Worm (Caenorhabditis elegans) whole organism, L1 larva: ENCODE data around the gene lin-54.

ENCODE experiments used
- F16B12.6 ChIP-seq: fragments of 150-350 bp; optimal IDR thresholded peaks from 2 replicates; lab custom pipeline; 2014; ENCODE audit warnings: missing biosample characterization, missing genetic modification characterization
- Y116A8C.19 ChIP-seq: sonication (generic microtip); optimal IDR thresholded peaks from 2 replicates; lab custom pipeline; 2016; ENCODE audit warnings: missing compliant biosample characterization, missing genetic modification characterization, borderline replicate concordance
- ama-1 ChIP-seq: fragments of 150-350 bp; optimal IDR thresholded peaks from 2 replicates; lab custom pipeline; 2014
- ceh-82 ChIP-seq, 3 experiments: fragments of 150-350 bp in 1 of 3; sonication (generic microtip) in 2 of 3; optimal IDR thresholded peaks; 2 replicates each; lab custom pipeline; 2014 to 2017; ENCODE audit warnings: missing biosample characterization in 3 of 3, missing genetic modification characterization in 3 of 3
- dpl-1 ChIP-seq, 3 experiments: fragments of 150-350 bp in 2 of 3; sonication (generic microtip) in 1 of 3; optimal IDR thresholded peaks; 2 replicates each; lab custom pipeline; 2014 to 2017; ENCODE audit warnings: missing biosample characterization in 3 of 3, missing genetic modification characterization in 3 of 3, missing genetic modification reagents in 3 of 3
- dsc-1 ChIP-seq: sonication (generic microtip); optimal IDR thresholded peaks from 2 replicates; lab custom pipeline; 2016; ENCODE audit warnings: mild to moderate bottlenecking, missing genetic modification characterization, missing compliant biosample characterization
- efl-1 ChIP-seq, 4 experiments: fragments of 150-350 bp; optimal IDR thresholded peaks in 3 of 4; peaks in 1 of 4; 1 replicate in 1 of 4; 2 replicates in 3 of 4; lab custom pipeline; 2014; ENCODE audit warnings: missing biosample characterization in 2 of 4, missing genetic modification characterization in 2 of 4, missing genetic modification reagents in 2 of 4
- egl-27 ChIP-seq, 2 experiments: fragments of 150-350 bp in 1 of 2; sonication (generic microtip); optimal IDR thresholded peaks; 3 replicates each; lab custom pipeline; 2017 to 2018; ENCODE audit warnings: missing biosample characterization in 2 of 2, missing genetic modification characterization in 2 of 2, missing genetic modification reagents in 2 of 2
- elt-3 ChIP-seq, 6 experiments: fragments of 150-350 bp in 1 of 6; sonication (generic microtip); optimal IDR thresholded peaks; 2 replicates each; lab custom pipeline; 2017 to 2018; ENCODE audit warnings: missing biosample characterization in 6 of 6, missing genetic modification characterization in 6 of 6, inconsistent platforms in 1 of 6
- fkh-10 ChIP-seq: sonication (generic microtip); optimal IDR thresholded peaks from 2 replicates; lab custom pipeline; 2017; ENCODE audit warnings: missing biosample characterization, missing genetic modification reagents, missing genetic modification characterization
- hlh-17 ChIP-seq: fragments of 200-800 bp; sonication (Bioruptor generic); optimal IDR thresholded peaks from 2 replicates; lab custom pipeline; 2018; ENCODE audit warnings: missing genetic modification characterization, mild to moderate bottlenecking, missing compliant biosample characterization, moderate library complexity, borderline replicate concordance
- hlh-4 ChIP-seq: sonication (generic microtip); optimal IDR thresholded peaks from 2 replicates; lab custom pipeline; 2016; ENCODE audit warnings: mild to moderate bottlenecking, missing genetic modification characterization, missing compliant biosample characterization
- hpl-2 ChIP-seq: fragments of 150-350 bp; optimal IDR thresholded peaks from 2 replicates; lab custom pipeline; 2014; ENCODE audit warnings: missing biosample characterization, missing genetic modification reagents, missing genetic modification characterization
- lin-13 ChIP-seq: fragments of 150-350 bp; optimal IDR thresholded peaks from 2 replicates; lab custom pipeline; 2014; ENCODE audit warnings: missing biosample characterization, missing genetic modification reagents, missing genetic modification characterization
- lin-15B ChIP-seq: fragments of 150-350 bp; sonication (generic microtip); optimal IDR thresholded peaks from 3 replicates; lab custom pipeline; 2014; ENCODE audit warnings: missing biosample characterization, missing genetic modification characterization
- lin-35 ChIP-seq, 2 experiments: fragments of 150-350 bp; optimal IDR thresholded peaks; 2 replicates each; lab custom pipeline; 2014; ENCODE audit warnings: missing biosample characterization in 2 of 2, missing genetic modification characterization in 2 of 2, missing genetic modification reagents in 2 of 2
- lir-3 ChIP-seq: sonication (generic microtip); optimal IDR thresholded peaks from 2 replicates; lab custom pipeline; 2016; ENCODE audit warnings: mild to moderate bottlenecking, missing genetic modification characterization, moderate library complexity, missing compliant biosample characterization; ENCODE audit not compliant: poor library complexity
- lsy-2 ChIP-seq, 2 experiments: fragments of 150-350 bp; optimal IDR thresholded peaks; 2 replicates each; lab custom pipeline; 2014; ENCODE audit warnings: missing biosample characterization in 2 of 2, missing genetic modification characterization in 2 of 2
- mab-9 ChIP-seq: fragments of 200-800 bp; sonication (Bioruptor generic); IDR thresholded peaks from 2 replicates; pipeline ENCODE4 v1.3.6; 2022; ENCODE audit warnings: missing genetic modification reagents, missing genetic modification characterization, missing compliant biosample characterization
- mef-2 ChIP-seq: fragments of 150-350 bp; optimal IDR thresholded peaks from 2 replicates; lab custom pipeline; 2014; ENCODE audit warnings: missing biosample characterization, missing genetic modification characterization
- mep-1 ChIP-seq: fragments of 150-350 bp; optimal IDR thresholded peaks from 2 replicates; lab custom pipeline; 2014; ENCODE audit warnings: missing biosample characterization, missing genetic modification characterization
- nhr-19 ChIP-seq: fragments of 200-800 bp; sonication (Bioruptor generic); conservative IDR thresholded peaks from 2 replicates; pipeline ENCODE4 v1.3.6; 2022; ENCODE audit warnings: missing genetic modification characterization, missing compliant biosample characterization
- nhr-20 ChIP-seq: sonication (generic microtip); optimal IDR thresholded peaks from 2 replicates; lab custom pipeline; 2016; ENCODE audit warnings: mild to moderate bottlenecking, missing genetic modification characterization, missing compliant biosample characterization
- nhr-237 ChIP-seq: fragments of 150-350 bp; optimal IDR thresholded peaks from 2 replicates; lab custom pipeline; 2014; ENCODE audit warnings: missing biosample characterization, missing genetic modification characterization
- nhr-71 ChIP-seq: sonication (generic microtip); optimal IDR thresholded peaks from 2 replicates; lab custom pipeline; 2016; ENCODE audit warnings: mild to moderate bottlenecking, missing genetic modification characterization, moderate library complexity, missing compliant biosample characterization
- nhr-76 ChIP-seq: sonication (generic microtip); optimal IDR thresholded peaks from 2 replicates; lab custom pipeline; 2017; ENCODE audit warnings: missing biosample characterization, missing genetic modification characterization
- nhr-84 ChIP-seq: sonication (generic microtip); optimal IDR thresholded peaks from 2 replicates; lab custom pipeline; 2017; ENCODE audit warnings: missing biosample characterization, missing genetic modification characterization
- nhr-85 ChIP-seq: sonication (generic microtip); peaks from one replicate; lab custom pipeline; 2016; ENCODE audit warnings: missing genetic modification characterization, inconsistent platforms, missing compliant biosample characterization
- nhr-90 ChIP-seq: sonication (generic microtip); optimal IDR thresholded peaks from 2 replicates; lab custom pipeline; 2016; ENCODE audit warnings: mild to moderate bottlenecking, missing genetic modification characterization, missing compliant biosample characterization; ENCODE audit not compliant: poor library complexity
- pqm-1 ChIP-seq: sonication (generic microtip); optimal IDR thresholded peaks from 3 replicates; lab custom pipeline; 2017; ENCODE audit warnings: missing biosample characterization, missing genetic modification characterization
- snpc-4 ChIP-seq: fragments of 150-350 bp; optimal IDR thresholded peaks from 2 replicates; lab custom pipeline; 2014; ENCODE audit warnings: missing biosample characterization, missing genetic modification characterization
- snu-23 ChIP-seq: sonication (generic microtip); optimal IDR thresholded peaks from 2 replicates; lab custom pipeline; 2016; ENCODE audit warnings: missing genetic modification characterization, missing compliant biosample characterization
- tbx-2 ChIP-seq: sonication (generic microtip); optimal IDR thresholded peaks from 2 replicates; lab custom pipeline; 2016; ENCODE audit warnings: missing genetic modification characterization, missing compliant biosample characterization
- tlp-1 ChIP-seq: fragments of 150-350 bp; optimal IDR thresholded peaks from 2 replicates; lab custom pipeline; 2014; ENCODE audit warnings: missing biosample characterization, missing genetic modification characterization
- unc-30 ChIP-seq: sonication (generic microtip); optimal IDR thresholded peaks from 2 replicates; lab custom pipeline; 2017; ENCODE audit warnings: missing biosample characterization, missing genetic modification characterization
- unc-62 ChIP-seq: fragments of 150-350 bp; optimal IDR thresholded peaks from 2 replicates; lab custom pipeline; 2014; ENCODE audit warnings: missing biosample characterization, missing genetic modification reagents, missing genetic modification characterization
- unc-86 ChIP-seq: sonication (generic microtip); optimal IDR thresholded peaks from 2 replicates; lab custom pipeline; 2016; ENCODE audit warnings: missing genetic modification characterization, missing compliant biosample characterization
- unc-98 ChIP-seq: fragments of 200-800 bp; sonication (Bioruptor generic); IDR thresholded peaks from 2 replicates; pipeline ENCODE4 v1.3.6; 2022; ENCODE audit warnings: missing genetic modification characterization, missing compliant biosample characterization
- vab-15 ChIP-seq: sonication (generic microtip); optimal IDR thresholded peaks from 2 replicates; lab custom pipeline; 2017; ENCODE audit warnings: missing genotype, mild to moderate bottlenecking, missing genetic modification characterization, missing compliant biosample characterization
- xbp-1 ChIP-seq: sonication (generic microtip); optimal IDR thresholded peaks from 2 replicates; lab custom pipeline; 2016; ENCODE audit warnings: missing genetic modification characterization, missing compliant biosample characterization
- zag-1 ChIP-seq: fragments of 150-350 bp; optimal IDR thresholded peaks from 2 replicates; lab custom pipeline; 2014; ENCODE audit warnings: missing biosample characterization, missing genetic modification characterization
- zip-4 ChIP-seq: fragments of 200-800 bp; sonication (Bioruptor generic); optimal IDR thresholded peaks from 2 replicates; lab custom pipeline; 2018; ENCODE audit warnings: mild to moderate bottlenecking, missing genetic modification characterization, moderate library complexity, missing compliant biosample characterization

The lin-54 gene

ce11 chrIV:13240842-13241143 is at the start of gene lin-54:
lin-54 (plus strand) TSS chrIV:13241044.
- TF ChIP-seq mep-1 (no peak), ama-1 (lab: Kevin White, UChicago) (no peak), vab-15 (tag; lab: Kevin White, UChicago) (no peak), zag-1 (tag; lab: Kevin White, UChicago) (no peak), unc-30 (tag; lab: Kevin White, UChicago) (no peak), nhr-85 (tag; lab: Kevin White, UChicago) (no peak), nhr-90 (tag; lab: Kevin White, UChicago) (no peak), lin-13 (no peak), unc-86 (tag; lab: Kevin White, UChicago) (no peak), zip-4 (GFP tag; lab: Kevin White, UChicago) (no peak), lsy-2 (tag; optimal IDR thresholded peaks at IDR 0.05; lab: Kevin White, UChicago) (no peak), hpl-2 (GFP tag; lab: Kevin White, UChicago) (no peak), nhr-76 (no peak)

- TF ChIP-seq mef-2 (tag; lab: Kevin White, UChicago) (no peak), nhr-85 (tag; lab: Kevin White, UChicago) (no peak), dsc-1 (tag; lab: Kevin White, UChicago) (no peak), nhr-90 (tag; lab: Kevin White, UChicago) (no peak), elt-3 (tag; optimal IDR thresholded peaks at IDR 0.05; lab: Kevin White, UChicago) (no peak)
These were observed 47.6 kb upstream of the lin-54 start, which contains the start of gene F58D2.5 for ce11 chrIV:13193239-13193638. F58D2.5 (minus strand) TSS chrIV:13193339.

ce11 chrIV:13197282-13197681 is 43.6 kb upstream of the lin-54 start, which contains the start of gene C48D1.1:
C48D1.1 (minus strand) TSS chrIV:13197382.
- no peak for TF ChIP-seq nhr-71
- no peak for TF ChIP-seq efl-1 (optimal IDR thresholded peaks at IDR 0.05; lab: Kevin White, UChicago)
- no peak for TF ChIP-seq efl-1 (GFP tag; optimal IDR thresholded peaks at IDR 0.05 in 1 of 2; lab: Kevin White, UChicago)
- TF ChIP-seq, all 84 proteins: peak for 0

- no peak for TF ChIP-seq snu-23
- TF ChIP-seq nhr-84 (tag; lab: Kevin White, UChicago): no peak
- no peak for TF ChIP-seq unc-62
- TF ChIP-seq efl-1 (optimal IDR thresholded peaks at IDR 0.05; lab: Kevin White, UChicago): no peak
- peak in 1 of 2 experiments; percentile 22 for TF ChIP-seq efl-1 (GFP tag; optimal IDR thresholded peaks at IDR 0.05 in 1 of 2; lab: Kevin White, UChicago)
These were observed 36.8 kb upstream of the lin-54 start, which contains the start of gene ced-3 for ce11 chrIV:13204037-13204436. ced-3 (minus strand) TSS chrIV:13204137.

- TF ChIP-seq tlp-1: no peak
- TF ChIP-seq nhr-237 (tag; lab: Kevin White, UChicago): no peak
- no peak for TF ChIP-seq nhr-20 (tag; lab: Kevin White, UChicago)
- no peak for TF ChIP-seq Y116A8C.19 (tag; lab: Kevin White, UChicago)
- TF ChIP-seq xbp-1 (tag; lab: Kevin White, UChicago): no peak
- peak; percentile 78 to 82 for TF ChIP-seq efl-1 (optimal IDR thresholded peaks at IDR 0.05; lab: Kevin White, UChicago)
- TF ChIP-seq efl-1 (GFP tag; optimal IDR thresholded peaks at IDR 0.05 in 1 of 2; lab: Kevin White, UChicago): peak; percentile 82 to 98
- TF ChIP-seq ceh-82 (tag; optimal IDR thresholded peaks at IDR 0.05; lab: Kevin White, UChicago): peak in 1 of 3 experiments; percentile 21
- no peak for TF ChIP-seq unc-98
- no peak for TF ChIP-seq pqm-1
- TF ChIP-seq snu-23: peak; percentile 28
- TF ChIP-seq lsy-2 (tag; optimal IDR thresholded peaks at IDR 0.05; lab: Kevin White, UChicago): peak in 1 of 2 experiments; percentile 65
- TF ChIP-seq lin-15B (tag; lab: Kevin White, UChicago): no peak
- TF ChIP-seq ama-1 (lab: Kevin White, UChicago): no peak
- TF ChIP-seq nhr-19 (GFP tag; lab: Robert Waterston, UW): no peak
- TF ChIP-seq hlh-17 (GFP tag; lab: Kevin White, UChicago): no peak
- peak; percentile 65 to 90 for TF ChIP-seq lin-35 (GFP tag; optimal IDR thresholded peaks at IDR 0.05; lab: Kevin White, UChicago)
- no peak for TF ChIP-seq unc-86 (tag; lab: Kevin White, UChicago)
- TF ChIP-seq dpl-1 (GFP tag; optimal IDR thresholded peaks at IDR 0.05; lab: Kevin White, UChicago): peak; percentile 68 to 84 (median 77)
- TF ChIP-seq F16B12.6 (tag; lab: Kevin White, UChicago): peak; percentile 7
- TF ChIP-seq hlh-4 (tag; lab: Kevin White, UChicago): no peak
- TF ChIP-seq zag-1 (tag; lab: Kevin White, UChicago): no peak
- TF ChIP-seq mab-9 (GFP tag; lab: Robert Waterston, UW): no peak
- TF ChIP-seq tbx-2 (tag; lab: Kevin White, UChicago): no peak
- no peak for TF ChIP-seq egl-27 (tag; optimal IDR thresholded peaks at IDR 0.05; lab: Kevin White, UChicago)
- no peak for TF ChIP-seq fkh-10 (GFP tag; lab: Kevin White, UChicago)
- no peak for TF ChIP-seq lir-3 (tag; lab: Kevin White, UChicago)
- TF ChIP-seq nhr-76: no peak
- no peak for TF ChIP-seq snpc-4 (tag; lab: Kevin White, UChicago)
- TF ChIP-seq nhr-84 (tag; lab: Kevin White, UChicago): no peak
These were observed 35.0 kb upstream of the lin-54 start for ce11 chrIV:13205891-13206290.
